Fruit fly (Drosophila melanogaster) whole organism, adult: ENCODE results near the gene Chrac-14.
A peak's percentile ranks its signal among the peaks of the same experiment; 100 is the strongest.

Experiments used
- CG11617 ChIP-seq: fragments of 200-800 bp; sonication (Bioruptor generic); optimal IDR thresholded peaks from 2 replicates; lab custom pipeline; 2017; ENCODE audit warnings: mild to moderate bottlenecking, missing biosample characterization, missing genetic modification reagents, missing genetic modification characterization
- CG12768 ChIP-seq: fragments of 200-800 bp; sonication (Bioruptor generic); optimal IDR thresholded peaks from 2 replicates; lab custom pipeline; 2017; ENCODE audit warnings: missing biosample characterization, missing genetic modification characterization, mild to moderate bottlenecking, moderate library complexity, missing genetic modification reagents
- CG14711 ChIP-seq: fragments of 200-800 bp; sonication (Bioruptor generic); optimal IDR thresholded peaks from 2 replicates; lab custom pipeline; 2018; ENCODE audit warnings: missing biosample characterization, mild to moderate bottlenecking, missing genetic modification characterization, moderate library complexity
- CG1620 ChIP-seq: fragments of 200-800 bp; sonication (Bioruptor generic); optimal IDR thresholded peaks from 2 replicates; lab custom pipeline; 2016; ENCODE audit warnings: missing biosample characterization, missing genetic modification characterization
- CG33017 ChIP-seq: fragments of 200-800 bp; sonication (Bioruptor generic); optimal IDR thresholded peaks from 2 replicates; lab custom pipeline; 2018; ENCODE audit warnings: missing biosample characterization, mild to moderate bottlenecking, missing genetic modification characterization, moderate library complexity
- CG5204 ChIP-seq: fragments of 200-800 bp; sonication (Bioruptor generic); optimal IDR thresholded peaks from 2 replicates; lab custom pipeline; 2016; ENCODE audit warnings: missing biosample characterization, missing genetic modification characterization
- CG7045 ChIP-seq: fragments of 200-800 bp; sonication (Bioruptor generic); optimal IDR thresholded peaks from 2 replicates; lab custom pipeline; 2017; ENCODE audit warnings: missing biosample characterization, mild to moderate bottlenecking, missing genetic modification characterization
- CG7101 ChIP-seq: fragments of 200-800 bp; sonication (Bioruptor generic); optimal IDR thresholded peaks from 2 replicates; lab custom pipeline; 2018; ENCODE audit warnings: missing biosample characterization, mild to moderate bottlenecking, missing genetic modification characterization, moderate library complexity
- Clk ChIP-seq: fragments of 200-800 bp; sonication (Bioruptor generic); optimal IDR thresholded peaks from 2 replicates; lab custom pipeline; 2017; ENCODE audit warnings: missing biosample characterization, missing genetic modification characterization
- Crg-1 ChIP-seq: fragments of 200-800 bp; sonication (Bioruptor generic); optimal IDR thresholded peaks from 2 replicates; lab custom pipeline; 2016; ENCODE audit warnings: missing biosample characterization, missing genetic modification characterization
- Hr96 ChIP-seq: fragments of 200-800 bp; sonication (Bioruptor generic); optimal IDR thresholded peaks from 2 replicates; lab custom pipeline; 2016; ENCODE audit warnings: missing biosample characterization, missing genetic modification characterization
- Mnt ChIP-seq: fragments of 200-800 bp; sonication (Bioruptor generic); optimal IDR thresholded peaks from 2 replicates; lab custom pipeline; 2016; ENCODE audit warnings: missing biosample characterization, mild to moderate bottlenecking, missing genetic modification characterization
- bab1 ChIP-seq: fragments of 200-800 bp; sonication (Bioruptor generic); optimal IDR thresholded peaks from 3 replicates; lab custom pipeline; 2019; ENCODE audit warnings: missing biosample characterization, mild to moderate bottlenecking, missing genetic modification characterization, moderate library complexity
- cic ChIP-seq: fragments of 200-800 bp; sonication (Bioruptor generic); optimal IDR thresholded peaks from 2 replicates; lab custom pipeline; 2017; ENCODE audit warnings: missing biosample characterization, mild to moderate bottlenecking, missing genetic modification characterization, moderate library complexity
- cnc ChIP-seq, 2 experiments: fragments of >200 bp; optimal IDR thresholded peaks; 2 replicates each; lab custom pipeline; 2017
- kay ChIP-seq: fragments of 200-800 bp; sonication (Bioruptor generic); peaks from one replicate; lab custom pipeline; 2016; ENCODE audit warnings: missing biosample characterization, missing genetic modification characterization, borderline replicate concordance
- ovo ChIP-seq: fragments of 200-800 bp; sonication (Bioruptor generic); optimal IDR thresholded peaks from 2 replicates; lab custom pipeline; 2016; ENCODE audit warnings: missing biosample characterization, missing genetic modification characterization
- pad ChIP-seq: fragments of 200-800 bp; sonication (Bioruptor generic); optimal IDR thresholded peaks from 3 replicates; lab custom pipeline; 2017; ENCODE audit warnings: missing biosample characterization, missing genetic modification characterization, mild to moderate bottlenecking, moderate library complexity, missing genetic modification reagents
- tj ChIP-seq: fragments of 200-800 bp; sonication (Bioruptor generic); optimal IDR thresholded peaks from 3 replicates; lab custom pipeline; 2017; ENCODE audit warnings: missing biosample characterization, mild to moderate bottlenecking, missing genetic modification characterization, moderate library complexity
- toe ChIP-seq: fragments of 200-800 bp; sonication (Bioruptor generic); optimal IDR thresholded peaks from 2 replicates; lab custom pipeline; 2016; ENCODE audit warnings: missing biosample characterization, missing genetic modification characterization

Gene Chrac-14

DNA sequence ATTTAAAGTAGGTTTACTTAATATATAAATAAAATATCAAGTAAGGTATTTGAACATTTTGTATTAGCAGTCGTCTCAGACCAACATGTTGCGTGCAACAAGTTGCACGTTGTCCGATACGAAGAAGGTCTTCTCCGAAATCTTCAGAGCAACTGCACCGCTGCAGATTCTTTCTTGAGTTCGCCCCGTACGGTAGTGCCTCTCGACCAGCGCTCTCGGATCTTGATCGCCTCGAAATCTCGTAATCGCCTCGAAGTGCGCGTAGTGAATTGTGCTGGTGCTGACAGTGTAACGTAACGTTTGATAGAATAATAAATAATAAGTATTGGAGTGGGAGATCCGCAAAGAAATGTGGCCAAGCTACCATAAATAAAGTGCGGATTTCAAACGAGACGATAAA lies 29.4 kb downstream of the Chrac-14 start, which contains the start of gene dachs:
TSS of gene dachs (plus strand) at position 175 of the 400 bp plus-strand sequence.
- TF ChIP-seq kay (GFP tag; lab: Kevin White, UChicago) = no peak
- TF ChIP-seq ovo = no peak
- no peak for TF ChIP-seq cnc (optimal IDR thresholded peaks at IDR 0.05; lab: Kevin White, UChicago)
- no peak for TF ChIP-seq CG7101 (tag; lab: Kevin White, UChicago)
- no peak for TF ChIP-seq CG12768 (GFP tag; lab: Kevin White, UChicago)
- TF ChIP-seq CG1620 (GFP tag; lab: Kevin White, UChicago) = no peak
- TF ChIP-seq CG11617 = no peak
- no peak for TF ChIP-seq Crg-1 (GFP tag; lab: Kevin White, UChicago)
- TF ChIP-seq CG7045 = no peak
- TF ChIP-seq toe (GFP tag; lab: Kevin White, UChicago) = no peak
- no peak for TF ChIP-seq pad (GFP tag; lab: Kevin White, UChicago)

DNA sequence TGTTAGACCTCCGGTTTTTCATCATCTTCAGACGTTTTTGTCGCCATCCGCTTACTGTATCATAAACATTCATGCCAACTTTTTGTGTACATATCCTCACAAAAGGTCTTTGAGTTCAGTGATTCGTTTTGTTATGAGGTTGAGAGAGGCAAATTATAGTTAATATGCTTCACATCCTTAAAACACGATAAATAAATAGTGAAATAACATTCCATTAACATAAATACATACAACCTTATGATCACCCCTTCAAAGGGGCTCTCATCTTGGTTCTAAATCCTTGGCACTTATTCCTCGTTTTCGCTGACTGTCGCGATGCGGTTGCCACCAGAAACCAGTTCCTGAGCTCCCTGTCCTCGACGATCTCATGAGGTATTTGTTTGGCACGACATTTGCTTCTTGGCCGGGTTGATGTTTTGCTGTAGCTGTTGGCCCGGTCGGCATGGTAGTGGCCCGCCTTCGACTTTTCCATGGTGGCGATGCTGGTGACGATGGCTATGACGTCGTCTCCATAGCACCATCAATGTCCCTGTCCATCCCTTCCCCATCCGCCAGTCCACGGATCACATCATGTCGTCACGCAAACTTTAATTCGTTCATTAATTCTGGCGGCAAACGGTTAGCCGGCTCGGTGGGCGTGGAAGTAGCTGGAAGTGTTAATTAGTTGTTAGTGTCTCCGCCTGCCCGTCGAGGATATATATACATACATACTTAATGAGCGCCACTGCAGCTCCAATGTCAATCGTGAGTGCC lies 31.9 kb downstream of the Chrac-14 start:
- no peak for TF ChIP-seq kay (GFP tag; lab: Kevin White, UChicago)
- TF ChIP-seq tj (GFP tag; lab: Kevin White, UChicago) = no peak
- TF ChIP-seq CG1620 (GFP tag; lab: Kevin White, UChicago) = no peak
- TF ChIP-seq Mnt (GFP tag; lab: Kevin White, UChicago) = no peak
- no peak for TF ChIP-seq CG5204 (GFP tag; lab: Kevin White, UChicago)
- no peak for TF ChIP-seq Crg-1 (GFP tag; lab: Kevin White, UChicago)
- TF ChIP-seq CG14711 (tag; lab: Kevin White, UChicago) = no peak

DNA sequence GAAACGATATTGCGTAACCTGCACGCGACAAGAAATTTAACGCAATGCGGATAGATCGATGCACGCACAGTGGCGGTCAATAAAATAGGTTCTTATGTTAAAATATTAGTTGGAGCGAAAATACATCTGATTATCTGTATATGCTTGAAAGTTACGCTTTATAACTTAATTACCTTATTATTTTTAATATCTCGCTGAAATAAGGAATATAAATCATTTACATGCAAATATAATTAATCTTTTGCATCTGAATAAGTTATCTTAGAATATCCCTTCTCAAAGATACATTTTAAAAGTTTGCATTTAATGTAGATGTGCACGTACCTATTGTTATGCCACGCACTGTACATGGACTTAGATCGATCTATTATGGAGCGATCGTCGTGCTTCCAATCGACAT lies 34.5 kb downstream of the Chrac-14 start:
- TF ChIP-seq CG33017 = no peak
- peak; percentile 20 for TF ChIP-seq kay (GFP tag; lab: Kevin White, UChicago)

DNA sequence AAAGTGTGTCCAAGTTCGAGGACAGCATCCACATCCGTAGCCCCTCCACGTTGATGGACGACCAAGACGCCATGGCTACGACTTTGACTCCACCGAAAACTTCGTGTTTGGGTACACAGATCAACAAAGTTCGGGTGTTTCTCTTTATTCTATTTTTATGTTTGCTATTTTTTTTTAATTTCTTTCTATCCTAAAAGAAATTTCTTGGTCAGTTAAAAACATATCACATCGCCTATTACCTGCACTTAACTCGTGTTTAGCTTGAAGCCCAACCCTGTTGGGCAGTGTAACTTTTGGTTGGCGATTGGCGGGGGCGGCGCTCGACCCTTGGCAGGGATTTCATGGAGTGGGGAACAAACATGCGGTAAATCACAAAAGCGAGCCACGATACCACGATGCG lies 36.2 kb downstream of the Chrac-14 start:
- TF ChIP-seq toe (GFP tag; lab: Kevin White, UChicago) (no peak), kay (GFP tag; lab: Kevin White, UChicago) (no peak), ovo (no peak), cic (GFP tag; lab: Kevin White, UChicago) (no peak), CG1620 (GFP tag; lab: Kevin White, UChicago) (no peak), Clk (GFP tag; lab: Kevin White, UChicago) (no peak), CG7045 (no peak), Hr96 (GFP tag; lab: Kevin White, UChicago) (no peak), CG12768 (GFP tag; lab: Kevin White, UChicago) (no peak), CG14711 (tag; lab: Kevin White, UChicago) (no peak)

DNA sequence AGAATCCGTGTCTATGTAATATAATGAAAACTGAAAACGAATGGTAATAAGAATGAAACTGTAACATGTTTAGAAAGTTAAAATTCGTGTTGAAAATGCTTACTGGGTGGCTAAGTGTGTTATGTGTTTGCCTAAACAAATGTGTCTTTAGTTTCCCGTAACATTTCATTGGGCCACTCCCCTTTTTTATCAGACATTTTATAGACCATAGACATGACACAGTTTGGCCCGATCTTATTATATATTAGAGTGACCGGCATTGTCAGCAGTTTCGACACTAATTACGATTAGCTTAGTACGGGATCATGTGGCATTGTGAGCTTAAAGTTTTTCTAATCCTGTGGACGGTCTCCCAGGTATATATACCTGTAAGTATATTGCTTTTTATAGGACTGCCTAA lies 39.8 kb downstream of the Chrac-14 start, which contains the start of gene CheA29a:
TSS of gene CheA29a (plus strand) at position 301 of the 400 bp plus-strand sequence.
- no peak for TF ChIP-seq CG33017
- no peak for TF ChIP-seq Mnt (GFP tag; lab: Kevin White, UChicago)
- no peak for TF ChIP-seq cnc (optimal IDR thresholded peaks at IDR 0.05; lab: Kevin White, UChicago)
- no peak for TF ChIP-seq CG5204 (GFP tag; lab: Kevin White, UChicago)
- no peak for TF ChIP-seq CG14711 (tag; lab: Kevin White, UChicago)
- TF ChIP-seq CG7101 (tag; lab: Kevin White, UChicago) = no peak
- no peak for TF ChIP-seq CG12768 (GFP tag; lab: Kevin White, UChicago)
- no peak for TF ChIP-seq CG11617
- no peak for TF ChIP-seq kay (GFP tag; lab: Kevin White, UChicago)

DNA sequence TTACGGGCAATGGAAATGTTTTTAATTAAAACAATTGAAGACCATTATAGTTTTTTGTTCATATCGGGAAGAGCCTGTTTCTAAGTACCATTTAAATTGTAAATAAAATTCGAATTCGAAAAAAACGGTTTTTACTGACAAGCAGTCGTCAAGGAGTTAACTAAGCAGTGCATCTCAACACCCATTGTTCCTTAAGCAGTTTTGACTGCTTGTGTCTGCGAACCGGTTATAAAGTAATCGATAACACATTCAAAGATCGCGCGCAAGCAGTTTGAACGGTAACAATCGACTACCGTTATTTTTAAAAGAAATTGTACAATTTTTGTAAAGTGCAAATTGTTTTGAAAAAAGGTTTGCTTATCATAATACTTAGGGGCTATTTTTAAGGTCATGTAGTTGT lies 40.8 kb downstream of the Chrac-14 start:
- TF ChIP-seq cic (GFP tag; lab: Kevin White, UChicago) = no peak
- no peak for TF ChIP-seq ovo
- TF ChIP-seq cnc (optimal IDR thresholded peaks at IDR 0.05; lab: Kevin White, UChicago) = no peak
- no peak for TF ChIP-seq CG5204 (GFP tag; lab: Kevin White, UChicago)
- TF ChIP-seq bab1 (GFP tag; lab: Kevin White, UChicago) = no peak
- TF ChIP-seq CG12768 (GFP tag; lab: Kevin White, UChicago) = no peak
- TF ChIP-seq CG14711 (tag; lab: Kevin White, UChicago) = no peak
- no peak for TF ChIP-seq CG7101 (tag; lab: Kevin White, UChicago)
- TF ChIP-seq Mnt (GFP tag; lab: Kevin White, UChicago) = no peak

DNA sequence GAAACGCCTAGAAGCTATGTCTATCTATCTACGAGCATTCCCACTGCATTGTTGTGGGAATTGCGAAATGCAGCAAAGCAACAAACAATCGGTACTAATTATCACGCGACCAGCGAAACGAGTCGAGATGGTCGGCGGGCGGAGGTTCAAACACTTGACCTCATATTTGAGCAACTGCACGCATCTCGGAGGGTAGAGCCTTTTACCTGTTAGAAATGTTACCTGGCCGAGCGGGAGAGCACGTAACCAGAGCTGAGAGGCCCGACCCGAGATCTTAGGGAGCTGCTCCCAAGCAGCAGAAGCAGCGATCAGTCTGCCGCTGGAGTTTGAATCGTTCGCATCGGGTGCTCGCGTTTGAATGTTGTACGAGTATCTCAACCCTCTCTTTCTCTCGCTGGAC lies 41.2 kb downstream of the Chrac-14 start:
- TF ChIP-seq cnc (optimal IDR thresholded peaks at IDR 0.05; lab: Kevin White, UChicago) (no peak), Clk (GFP tag; lab: Kevin White, UChicago) (no peak), kay (GFP tag; lab: Kevin White, UChicago) (no peak), toe (GFP tag; lab: Kevin White, UChicago) (no peak), CG5204 (GFP tag; lab: Kevin White, UChicago) (no peak), CG1620 (GFP tag; lab: Kevin White, UChicago) (no peak), cic (GFP tag; lab: Kevin White, UChicago) (no peak), CG33017 (no peak), tj (GFP tag; lab: Kevin White, UChicago) (no peak), CG14711 (tag; lab: Kevin White, UChicago) (no peak), pad (GFP tag; lab: Kevin White, UChicago) (no peak), Hr96 (GFP tag; lab: Kevin White, UChicago) (no peak), ovo (no peak), bab1 (GFP tag; lab: Kevin White, UChicago) (no peak), CG12768 (GFP tag; lab: Kevin White, UChicago) (no peak), CG11617 (no peak), CG7101 (tag; lab: Kevin White, UChicago) (no peak), CG7045 (no peak)
